Fruit fly (Drosophila melanogaster) whole organism, adult: ENCODE data around the gene CG42813.

Experiments
- CG11617 ChIP-seq: fragments of 200-800 bp; sonication (Bioruptor generic); optimal IDR thresholded peaks from 2 replicates; lab custom pipeline; 2017; ENCODE audit warnings: mild to moderate bottlenecking, missing biosample characterization, missing genetic modification reagents, missing genetic modification characterization
- CG12768 ChIP-seq: fragments of 200-800 bp; sonication (Bioruptor generic); optimal IDR thresholded peaks from 2 replicates; lab custom pipeline; 2017; ENCODE audit warnings: missing biosample characterization, missing genetic modification characterization, mild to moderate bottlenecking, moderate library complexity, missing genetic modification reagents
- CG14711 ChIP-seq: fragments of 200-800 bp; sonication (Bioruptor generic); optimal IDR thresholded peaks from 2 replicates; lab custom pipeline; 2018; ENCODE audit warnings: missing biosample characterization, mild to moderate bottlenecking, missing genetic modification characterization, moderate library complexity
- CG1620 ChIP-seq: fragments of 200-800 bp; sonication (Bioruptor generic); optimal IDR thresholded peaks from 2 replicates; lab custom pipeline; 2016; ENCODE audit warnings: missing biosample characterization, missing genetic modification characterization
- CG33017 ChIP-seq: fragments of 200-800 bp; sonication (Bioruptor generic); optimal IDR thresholded peaks from 2 replicates; lab custom pipeline; 2018; ENCODE audit warnings: missing biosample characterization, mild to moderate bottlenecking, missing genetic modification characterization, moderate library complexity
- CG5204 ChIP-seq: fragments of 200-800 bp; sonication (Bioruptor generic); optimal IDR thresholded peaks from 2 replicates; lab custom pipeline; 2016; ENCODE audit warnings: missing biosample characterization, missing genetic modification characterization
- CG7101 ChIP-seq: fragments of 200-800 bp; sonication (Bioruptor generic); optimal IDR thresholded peaks from 2 replicates; lab custom pipeline; 2018; ENCODE audit warnings: missing biosample characterization, mild to moderate bottlenecking, missing genetic modification characterization, moderate library complexity
- Clk ChIP-seq: fragments of 200-800 bp; sonication (Bioruptor generic); optimal IDR thresholded peaks from 2 replicates; lab custom pipeline; 2017; ENCODE audit warnings: missing biosample characterization, missing genetic modification characterization
- Hr96 ChIP-seq: fragments of 200-800 bp; sonication (Bioruptor generic); optimal IDR thresholded peaks from 2 replicates; lab custom pipeline; 2016; ENCODE audit warnings: missing biosample characterization, missing genetic modification characterization
- bab1 ChIP-seq: fragments of 200-800 bp; sonication (Bioruptor generic); optimal IDR thresholded peaks from 3 replicates; lab custom pipeline; 2019; ENCODE audit warnings: missing biosample characterization, mild to moderate bottlenecking, missing genetic modification characterization, moderate library complexity
- cic ChIP-seq: fragments of 200-800 bp; sonication (Bioruptor generic); optimal IDR thresholded peaks from 2 replicates; lab custom pipeline; 2017; ENCODE audit warnings: missing biosample characterization, mild to moderate bottlenecking, missing genetic modification characterization, moderate library complexity
- cnc ChIP-seq, 2 experiments: fragments of >200 bp; optimal IDR thresholded peaks; 2 replicates each; lab custom pipeline; 2017
- pad ChIP-seq: fragments of 200-800 bp; sonication (Bioruptor generic); optimal IDR thresholded peaks from 3 replicates; lab custom pipeline; 2017; ENCODE audit warnings: missing biosample characterization, missing genetic modification characterization, mild to moderate bottlenecking, moderate library complexity, missing genetic modification reagents
- tj ChIP-seq: fragments of 200-800 bp; sonication (Bioruptor generic); optimal IDR thresholded peaks from 3 replicates; lab custom pipeline; 2017; ENCODE audit warnings: missing biosample characterization, mild to moderate bottlenecking, missing genetic modification characterization, moderate library complexity

DNA sequence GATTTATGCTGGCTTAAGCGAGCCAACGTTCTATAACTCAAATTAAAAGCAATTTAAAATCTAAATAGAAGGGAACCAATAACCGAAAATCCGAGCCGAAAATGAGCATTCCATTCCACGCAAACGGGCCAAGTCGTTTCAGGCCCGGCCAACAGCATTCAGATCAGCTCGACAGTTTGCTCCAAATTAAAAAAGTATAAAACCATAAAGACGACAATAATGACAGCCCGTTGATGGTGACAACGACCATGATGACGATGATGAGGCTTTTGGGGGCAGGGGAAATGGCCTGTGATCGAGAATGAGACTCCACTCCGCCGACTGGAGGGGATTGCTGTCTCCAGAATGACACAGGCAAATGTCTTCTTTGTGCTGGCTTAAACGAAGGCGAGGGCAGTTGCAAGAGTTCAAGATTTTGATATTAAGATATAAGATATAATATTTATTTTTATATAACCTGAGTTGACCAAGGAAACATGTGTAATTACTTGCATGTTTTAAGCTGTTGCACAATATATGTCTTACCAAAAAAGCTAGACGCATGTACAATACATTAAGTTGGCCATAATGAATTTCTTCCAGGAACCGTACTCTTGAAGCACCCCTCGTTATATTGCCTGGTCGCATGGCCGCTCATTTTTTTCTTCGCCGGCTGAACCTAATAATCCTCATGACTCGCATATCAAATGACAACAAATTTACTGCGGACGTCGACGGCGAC lies 23.5 kb downstream of the CG42813 start:
- TF ChIP-seq Hr96 (GFP tag; lab: Kevin White, UChicago) (no peak), CG11617 (GFP tag; lab: Kevin White, UChicago) (no peak), CG5204 (GFP tag; lab: Kevin White, UChicago) (no peak), Clk (no peak), bab1 (no peak), CG12768 (GFP tag; lab: Kevin White, UChicago) (no peak), CG14711 (tag; lab: Kevin White, UChicago) (no peak), cic (GFP tag; lab: Kevin White, UChicago) (no peak), pad (GFP tag; lab: Kevin White, UChicago) (no peak), cnc (optimal IDR thresholded peaks at IDR 0.05; lab: Kevin White, UChicago) (no peak), CG7101 (tag; lab: Kevin White, UChicago) (no peak), tj (GFP tag; lab: Kevin White, UChicago) (no peak), CG33017 (tag; lab: Kevin White, UChicago) (no peak), CG1620 (GFP tag; lab: Kevin White, UChicago) (no peak)
